Fruit fly (Drosophila melanogaster): ENCODE data around the gene Rab11.

The Rab11 gene

dm6 chr3R:21116057-21116456 lies 4.8 kb downstream of the Rab11 start, which contains the start of gene ppan:
ppan (plus strand) TSS chr3R:21116254.
- TF ChIP-seq OdsH (GFP tag; optimal IDR thresholded peaks at IDR 0.05) (no peak), fru (GFP tag; optimal IDR thresholded peaks at IDR 0.05) (no peak), h (GFP tag; optimal IDR thresholded peaks at IDR 0.05) (peak; percentile 10), jim (GFP tag; optimal IDR thresholded peaks at IDR 0.05) (no peak), Myc (optimal IDR thresholded peaks at IDR 0.05) (peak; percentile 36), pan (optimal IDR thresholded peaks at IDR 0.05) (no peak), Dif (GFP tag; optimal IDR thresholded peaks at IDR 0.05; ENCODE audit: partially characterized antibody) (peak; percentile 20), Mio (GFP tag; optimal IDR thresholded peaks at IDR 0.05) (no peak), sage (GFP tag; optimal IDR thresholded peaks at IDR 0.05) (peak; percentile 37), CG9705 (GFP tag; optimal IDR thresholded peaks at IDR 0.05) (no peak), Vsx2 (GFP tag; optimal IDR thresholded peaks at IDR 0.05; ENCODE audit: partially characterized antibody) (no peak), woc (GFP tag; optimal IDR thresholded peaks at IDR 0.05) (no peak), CrebA (GFP tag; optimal IDR thresholded peaks at IDR 0.05; ENCODE audit: borderline replicate concordance) (no peak)

dm6 chr3R:21118784-21119183 lies 7.6 kb downstream of the Rab11 start, which contains the start of gene Bdbt:
Bdbt (minus strand) TSS chr3R:21118856.
- TF ChIP-seq Dif (GFP tag; optimal IDR thresholded peaks at IDR 0.05; ENCODE audit: partially characterized antibody) (no peak), brk (GFP tag; optimal IDR thresholded peaks at IDR 0.05) (no peak), woc (GFP tag; optimal IDR thresholded peaks at IDR 0.05) (peak; percentile 52), Abd-B (GFP tag; optimal IDR thresholded peaks at IDR 0.05) (no peak), Myc (optimal IDR thresholded peaks at IDR 0.05) (no peak), OdsH (GFP tag; optimal IDR thresholded peaks at IDR 0.05) (peak; percentile 23), foxo (GFP tag; optimal IDR thresholded peaks at IDR 0.05) (peak in 1 of 2 experiments; percentile 43), Hnf4 (GFP tag; optimal IDR thresholded peaks at IDR 0.05) (no peak), sage (GFP tag; optimal IDR thresholded peaks at IDR 0.05) (no peak), h (GFP tag; optimal IDR thresholded peaks at IDR 0.05) (peak; percentile 46), GATAd (GFP tag; optimal IDR thresholded peaks at IDR 0.05) (no peak), pan (optimal IDR thresholded peaks at IDR 0.05) (no peak), dl (GFP tag; optimal IDR thresholded peaks at IDR 0.05; ENCODE audit: insufficient read depth in 1 of 2, partially characterized antibody in 2 of 2) (no peak), Hr78 (GFP tag; optimal IDR thresholded peaks at IDR 0.05) (peak; percentile 51), Rel (GFP tag; optimal IDR thresholded peaks at IDR 0.05) (no peak), Rel (tag; optimal IDR thresholded peaks at IDR 0.05) (no peak), sv (GFP tag; optimal IDR thresholded peaks at IDR 0.05) (peak; percentile 32), ey (GFP tag; optimal IDR thresholded peaks at IDR 0.05) (peak; percentile 37), Hr83 (GFP tag; optimal IDR thresholded peaks at IDR 0.05; ENCODE audit: poor library complexity, severe bottlenecking) (peak; percentile 20), psq (GFP tag; optimal IDR thresholded peaks at IDR 0.05) (peak; percentile 5), N (GFP tag; optimal IDR thresholded peaks at IDR 0.05) (peak; percentile 94)

- no peak for TF ChIP-seq fru (GFP tag; optimal IDR thresholded peaks at IDR 0.05)
- TF ChIP-seq Rel (GFP tag; optimal IDR thresholded peaks at IDR 0.05) = no peak
- peak; percentile 14 for TF ChIP-seq Rel (tag; optimal IDR thresholded peaks at IDR 0.05)
- TF ChIP-seq Dif (GFP tag; optimal IDR thresholded peaks at IDR 0.05; ENCODE audit: partially characterized antibody) = peak; percentile 16
- no peak for TF ChIP-seq woc (GFP tag; optimal IDR thresholded peaks at IDR 0.05)
Observed at dm6 chr3R:21124225-21124624, 13.0 kb downstream of the Rab11 start.

- TF ChIP-seq br (GFP tag; optimal IDR thresholded peaks at IDR 0.05) = no peak
- TF ChIP-seq N (GFP tag; optimal IDR thresholded peaks at IDR 0.05) = peak; percentile 84
Observed at dm6 chr3R:21126673-21127284, 15.6 kb downstream of the Rab11 start.

dm6 chr3R:21127352-21127985 lies 16.3 kb downstream of the Rab11 start, which contains the start of the genes slmb and CG5793:
slmb (minus strand) TSS chr3R:21127485.
CG5793 (plus strand) TSS chr3R:21127573.
- TF ChIP-seq fru (GFP tag; optimal IDR thresholded peaks at IDR 0.05) (no peak), Vsx2 (GFP tag; optimal IDR thresholded peaks at IDR 0.05; ENCODE audit: partially characterized antibody) (no peak), dl (GFP tag; optimal IDR thresholded peaks at IDR 0.05; ENCODE audit: insufficient read depth in 1 of 2, partially characterized antibody in 2 of 2) (no peak), woc (GFP tag; optimal IDR thresholded peaks at IDR 0.05) (no peak), pan (optimal IDR thresholded peaks at IDR 0.05) (no peak), Hr83 (GFP tag; optimal IDR thresholded peaks at IDR 0.05; ENCODE audit: poor library complexity, severe bottlenecking) (peak; percentile 80), N (GFP tag; optimal IDR thresholded peaks at IDR 0.05) (no peak), tai (GFP tag; optimal IDR thresholded peaks at IDR 0.05) (no peak), Rel (GFP tag; optimal IDR thresholded peaks at IDR 0.05) (no peak), Rel (tag; optimal IDR thresholded peaks at IDR 0.05) (no peak), rgr (GFP tag; optimal IDR thresholded peaks at IDR 0.05) (peak; percentile 74), Jra (GFP tag; optimal IDR thresholded peaks at IDR 0.05) (peak; percentile 81), Abd-B (GFP tag; optimal IDR thresholded peaks at IDR 0.05) (no peak), dmrt93B (GFP tag; optimal IDR thresholded peaks at IDR 0.05) (no peak), Myc (optimal IDR thresholded peaks at IDR 0.05) (peak; percentile 50), Mio (GFP tag; optimal IDR thresholded peaks at IDR 0.05) (no peak), CG9705 (GFP tag; optimal IDR thresholded peaks at IDR 0.05) (peak; percentile 25), CG32264 (GFP tag; optimal IDR thresholded peaks at IDR 0.05) (no peak), jim (GFP tag; optimal IDR thresholded peaks at IDR 0.05) (no peak), Sp1 (GFP tag; optimal IDR thresholded peaks at IDR 0.05) (peak; percentile 63), sv (GFP tag; optimal IDR thresholded peaks at IDR 0.05) (peak; percentile 47), OdsH (GFP tag; optimal IDR thresholded peaks at IDR 0.05) (peak; percentile 49), psq (GFP tag; optimal IDR thresholded peaks at IDR 0.05) (peak; percentile 58), usp (GFP tag; optimal IDR thresholded peaks at IDR 0.05) (no peak), Hnf4 (GFP tag; optimal IDR thresholded peaks at IDR 0.05) (no peak), br (GFP tag; optimal IDR thresholded peaks at IDR 0.05) (no peak), foxo (GFP tag; optimal IDR thresholded peaks at IDR 0.05) (peak in 1 of 2 experiments; percentile 82), CrebA (GFP tag; optimal IDR thresholded peaks at IDR 0.05; ENCODE audit: borderline replicate concordance) (no peak), ey (GFP tag; optimal IDR thresholded peaks at IDR 0.05) (peak; percentile 64)
